Fruit fly (Drosophila melanogaster) whole organism, prepupa: ENCODE data around the gene CG12061.

Source experiments
- CG11294 ChIP-seq: fragments of 200-800 bp; sonication (Bioruptor generic); IDR thresholded peaks from 2 replicates; pipeline ENCODE4 v1.3.6; 2022; ENCODE audit warnings: missing biosample characterization, missing genetic modification characterization
- CG11762 ChIP-seq: fragments of 200-800 bp; sonication (Bioruptor generic); optimal IDR thresholded peaks from 3 replicates; lab custom pipeline; 2016; ENCODE audit warnings: missing biosample characterization, missing genetic modification characterization; ENCODE audit not compliant: insufficient read depth
- CG34406 ChIP-seq: fragments of 200-800 bp; sonication (Bioruptor generic); optimal IDR thresholded peaks from 3 replicates; lab custom pipeline; 2016; ENCODE audit warnings: missing biosample characterization, missing genetic modification characterization
- CG4318 ChIP-seq: fragments of 200-800 bp; sonication (Bioruptor generic); optimal IDR thresholded peaks from 3 replicates; lab custom pipeline; 2017; ENCODE audit warnings: missing biosample characterization, mild to moderate bottlenecking, missing genetic modification characterization
- CG6808 ChIP-seq: fragments of 200-800 bp; sonication (Bioruptor generic); optimal IDR thresholded peaks from 3 replicates; lab custom pipeline; 2017; ENCODE audit warnings: missing biosample characterization, missing genetic modification characterization, mild to moderate bottlenecking, moderate library complexity, missing genetic modification reagents
- Eip78C ChIP-seq: fragments of 200-800 bp; sonication (Bioruptor generic); peaks from one replicate; lab custom pipeline; 2016; ENCODE audit warnings: missing biosample characterization, missing genetic modification characterization
- Gug ChIP-seq: fragments of 200-800 bp; sonication (Bioruptor generic); IDR thresholded peaks from 2 replicates; pipeline ENCODE4 v1.3.6; 2022; ENCODE audit warnings: missing biosample characterization, missing genetic modification characterization
- Hr38 ChIP-seq: sonication (Bioruptor generic); optimal IDR thresholded peaks from 2 replicates; lab custom pipeline; 2016; ENCODE audit warnings: missing biosample characterization, missing genetic modification characterization
- Hr4 ChIP-seq: fragments of 200-800 bp; sonication (Bioruptor generic); optimal IDR thresholded peaks from 3 replicates; lab custom pipeline; 2016; ENCODE audit warnings: missing biosample characterization, missing genetic modification characterization
- Lpt ChIP-seq: fragments of 200-800 bp; sonication (Bioruptor generic); optimal IDR thresholded peaks from 3 replicates; lab custom pipeline; 2016; ENCODE audit warnings: missing biosample characterization, missing genetic modification characterization
- Smox ChIP-seq: fragments of 200-800 bp; sonication (Bioruptor generic); optimal IDR thresholded peaks from 3 replicates; lab custom pipeline; 2016; ENCODE audit warnings: missing biosample characterization, missing genetic modification characterization
- Sox102F ChIP-seq: fragments of 200-800 bp; sonication (Bioruptor generic); optimal IDR thresholded peaks from 2 replicates; lab custom pipeline; 2016; ENCODE audit warnings: missing biosample characterization, mild to moderate bottlenecking, missing genetic modification characterization

- TF ChIP-seq Smox (GFP tag; lab: Kevin White, UChicago) (no peak), Hr38 (GFP tag; lab: Kevin White, UChicago) (no peak), Lpt (GFP tag; lab: Kevin White, UChicago) (no peak), Hr4 (no peak), Eip78C (no peak), CG11294 (GFP tag; lab: Robert Waterston, UW) (no peak), Sox102F (GFP tag; lab: Kevin White, UChicago) (no peak), CG4318 (GFP tag; lab: Kevin White, UChicago) (no peak), CG34406 (GFP tag; lab: Kevin White, UChicago) (no peak), CG6808 (no peak), Gug (no peak), CG11762 (no peak)
Measured at dm6 chrX:23091289-23091688, 55.4 kb downstream of the CG12061 start.
